Worm (Caenorhabditis elegans) whole organism, late embryonic: ENCODE measurements around the gene T26H5.8.

Experiments used
- C08G9.2 ChIP-seq: sonication (generic microtip); optimal IDR thresholded peaks from 2 replicates; lab custom pipeline; 2016; ENCODE audit warnings: mild to moderate bottlenecking, missing genetic modification characterization, moderate library complexity, missing compliant biosample characterization
- C38D4.7 ChIP-seq: fragments of 200-800 bp; sonication (Bioruptor generic); optimal IDR thresholded peaks from 2 replicates; lab custom pipeline; 2018; ENCODE audit warnings: mild to moderate bottlenecking, missing genetic modification characterization, moderate library complexity, missing compliant biosample characterization
- F13H6.1 ChIP-seq: sonication (generic microtip); optimal IDR thresholded peaks from 2 replicates; lab custom pipeline; 2016; ENCODE audit warnings: missing genetic modification characterization, missing compliant biosample characterization
- K02D7.2 ChIP-seq: sonication (generic microtip); optimal IDR thresholded peaks from 2 replicates; lab custom pipeline; 2017; ENCODE audit warnings: mild to moderate bottlenecking, missing genetic modification characterization, missing compliant biosample characterization
- K09A11.1 ChIP-seq: sonication (generic microtip); optimal IDR thresholded peaks from 2 replicates; lab custom pipeline; 2017; ENCODE audit warnings: antibody characterized with exemption, mild to moderate bottlenecking, missing genetic modification characterization, missing compliant biosample characterization; ENCODE audit not compliant: insufficient read depth
- T23F11.4 ChIP-seq: fragments of 200-800 bp; sonication (Bioruptor generic); optimal IDR thresholded peaks from 2 replicates; lab custom pipeline; 2018; ENCODE audit warnings: mild to moderate bottlenecking, missing genetic modification characterization, missing compliant biosample characterization
- Y22D7AL.16 ChIP-seq: sonication (generic microtip); optimal IDR thresholded peaks from 2 replicates; lab custom pipeline; 2016; ENCODE audit warnings: missing genetic modification characterization, missing compliant biosample characterization
- ahr-1 ChIP-seq: sonication (generic microtip); optimal IDR thresholded peaks from 2 replicates; lab custom pipeline; 2016; ENCODE audit warnings: missing genetic modification characterization, missing compliant biosample characterization
- ama-1 ChIP-seq: fragments of 150-350 bp; optimal IDR thresholded peaks from 2 replicates; lab custom pipeline; 2014
- ceh-14 ChIP-seq: sonication (generic microtip); optimal IDR thresholded peaks from 2 replicates; lab custom pipeline; 2016; ENCODE audit warnings: missing genotype, missing genetic modification characterization, missing compliant biosample characterization
- ceh-18 ChIP-seq: sonication (generic microtip); optimal IDR thresholded peaks from 2 replicates; lab custom pipeline; 2016; ENCODE audit warnings: missing genetic modification characterization, missing compliant biosample characterization
- ceh-19 ChIP-seq: fragments of 200-800 bp; sonication (Bioruptor generic); optimal IDR thresholded peaks from 2 replicates; lab custom pipeline; 2018; ENCODE audit warnings: mild to moderate bottlenecking, missing genetic modification characterization, missing compliant biosample characterization
- ceh-22 ChIP-seq: sonication (generic microtip); optimal IDR thresholded peaks from 2 replicates; lab custom pipeline; 2017; ENCODE audit warnings: missing biosample characterization, missing genetic modification characterization
- ceh-24 ChIP-seq: sonication (generic microtip); optimal IDR thresholded peaks from 2 replicates; lab custom pipeline; 2016; ENCODE audit warnings: mild to moderate bottlenecking, missing genetic modification characterization, missing compliant biosample characterization
- ceh-30 ChIP-seq: fragments of 150-350 bp; optimal IDR thresholded peaks from 2 replicates; lab custom pipeline; 2014; ENCODE audit warnings: missing biosample characterization, missing genetic modification characterization
- ceh-48 ChIP-seq: sonication (generic microtip); optimal IDR thresholded peaks from 2 replicates; lab custom pipeline; 2016; ENCODE audit warnings: missing genetic modification characterization, inconsistent platforms, missing compliant biosample characterization
- ceh-6 ChIP-seq: fragments of 200-800 bp; sonication (Bioruptor generic); optimal IDR thresholded peaks from 2 replicates; lab custom pipeline; 2018; ENCODE audit warnings: mild to moderate bottlenecking, missing genetic modification characterization, missing compliant biosample characterization
- ceh-9 ChIP-seq: sonication (generic microtip); optimal IDR thresholded peaks from 2 replicates; lab custom pipeline; 2016; ENCODE audit warnings: mild to moderate bottlenecking, missing genetic modification characterization, inconsistent platforms, missing compliant biosample characterization
- che-1 ChIP-seq: sonication (generic microtip); optimal IDR thresholded peaks from 2 replicates; lab custom pipeline; 2016; ENCODE audit warnings: mild to moderate bottlenecking, missing genetic modification characterization, missing compliant biosample characterization
- dve-1 ChIP-seq: sonication (generic microtip); optimal IDR thresholded peaks from 2 replicates; lab custom pipeline; 2017; ENCODE audit warnings: antibody characterized with exemption, mild to moderate bottlenecking, missing genetic modification characterization, missing compliant biosample characterization
- elt-4 ChIP-seq: sonication (generic microtip); optimal IDR thresholded peaks from 2 replicates; lab custom pipeline; 2016; ENCODE audit warnings: missing genetic modification characterization, missing compliant biosample characterization
- eyg-1 ChIP-seq: sonication (generic microtip); optimal IDR thresholded peaks from 2 replicates; lab custom pipeline; 2016; ENCODE audit warnings: missing genotype, missing genetic modification characterization, missing compliant biosample characterization
- fkh-10 ChIP-seq: fragments of 150-350 bp; optimal IDR thresholded peaks from 2 replicates; lab custom pipeline; 2014; ENCODE audit warnings: missing biosample characterization, missing genetic modification reagents, missing genetic modification characterization
- gmeb-2 ChIP-seq: sonication (generic microtip); optimal IDR thresholded peaks from 2 replicates; lab custom pipeline; 2016; ENCODE audit warnings: missing genetic modification characterization, inconsistent platforms, missing compliant biosample characterization
- hlh-15 ChIP-seq: sonication (generic microtip); optimal IDR thresholded peaks from 2 replicates; lab custom pipeline; 2016; ENCODE audit warnings: missing genetic modification characterization, missing compliant biosample characterization
- lim-6 ChIP-seq: sonication (generic microtip); optimal IDR thresholded peaks from 2 replicates; lab custom pipeline; 2016; ENCODE audit warnings: missing genetic modification characterization, missing compliant biosample characterization
- madf-2 ChIP-seq: sonication (generic microtip); optimal IDR thresholded peaks from 2 replicates; lab custom pipeline; 2017; ENCODE audit warnings: missing genetic modification characterization, missing compliant biosample characterization
- mec-3 ChIP-seq: sonication (generic microtip); optimal IDR thresholded peaks from 2 replicates; lab custom pipeline; 2016; ENCODE audit warnings: borderline replicate concordance, missing genetic modification characterization, missing compliant biosample characterization
- pag-3 ChIP-seq: sonication (generic microtip); optimal IDR thresholded peaks from 2 replicates; lab custom pipeline; 2016; ENCODE audit warnings: missing compliant biosample characterization, missing genetic modification characterization, borderline replicate concordance
- pha-2 ChIP-seq: sonication (generic microtip); optimal IDR thresholded peaks from 2 replicates; lab custom pipeline; 2017; ENCODE audit warnings: mild to moderate bottlenecking, missing genetic modification characterization, missing compliant biosample characterization
- pqm-1 ChIP-seq: sonication (generic microtip); optimal IDR thresholded peaks from 2 replicates; lab custom pipeline; 2016; ENCODE audit warnings: missing genetic modification characterization, missing compliant biosample characterization
- pros-1 ChIP-seq: fragments of 150-350 bp; optimal IDR thresholded peaks from 2 replicates; lab custom pipeline; 2014; ENCODE audit warnings: missing biosample characterization, missing genetic modification reagents, missing genetic modification characterization
- rnt-1 ChIP-seq: sonication (generic microtip); optimal IDR thresholded peaks from 2 replicates; lab custom pipeline; 2016; ENCODE audit warnings: missing genetic modification characterization, missing compliant biosample characterization
- tbx-2 ChIP-seq: sonication (generic microtip); optimal IDR thresholded peaks from 2 replicates; lab custom pipeline; 2016; ENCODE audit warnings: missing genetic modification characterization, missing compliant biosample characterization
- unc-3 ChIP-seq, 2 experiments: fragments of 200-800 bp in 1 of 2; sonication (Bioruptor generic) in 1 of 2; sonication (generic microtip) in 1 of 2; conservative IDR thresholded peaks in 1 of 2; optimal IDR thresholded peaks in 1 of 2; 2 replicates each; pipeline versions ENCODE4 v1.3.6 to Lab custom; 2016 to 2022; ENCODE audit warnings: missing compliant biosample characterization in 2 of 2, missing genetic modification characterization in 2 of 2, missing genetic modification reagents in 1 of 2
- unc-55 ChIP-seq: sonication (generic microtip); optimal IDR thresholded peaks from 2 replicates; lab custom pipeline; 2017; ENCODE audit warnings: missing biosample characterization, missing genetic modification reagents, missing genetic modification characterization
- unc-86 ChIP-seq: sonication (generic microtip); optimal IDR thresholded peaks from 2 replicates; lab custom pipeline; 2016; ENCODE audit warnings: missing genetic modification characterization, missing compliant biosample characterization
- zip-5 ChIP-seq: sonication (generic microtip); optimal IDR thresholded peaks from 2 replicates; lab custom pipeline; 2016; ENCODE audit warnings: missing genetic modification characterization, missing compliant biosample characterization

The T26H5.8 gene

ce11 chrV:15425368-15426091, 7.0 kb downstream of the T26H5.8 start, which contains the start of gene Y36E3A.2:
Gene Y36E3A.2, plus strand, starts transcription at chrV:15426041.
- TF ChIP-seq lim-6 (no peak), eyg-1 (tag; lab: Kevin White, UChicago) (no peak), ama-1 (lab: Kevin White, UChicago) (no peak), ceh-14 (no peak), madf-2 (tag; lab: Kevin White, UChicago) (no peak), hlh-15 (no peak), tbx-2 (no peak), C08G9.2 (no peak), unc-3 (GFP tag; conservative IDR thresholded peaks at IDR 0.05; lab: Robert Waterston, UW) (no peak), unc-3 (tag; optimal IDR thresholded peaks at IDR 0.05; lab: Kevin White, UChicago) (no peak), pha-2 (tag; lab: Kevin White, UChicago) (no peak), elt-4 (no peak), K09A11.1 (no peak), pag-3 (tag; lab: Kevin White, UChicago) (no peak), T23F11.4 (GFP tag; lab: Kevin White, UChicago) (no peak), che-1 (tag; lab: Kevin White, UChicago) (no peak), ceh-18 (tag; lab: Kevin White, UChicago) (no peak), rnt-1 (no peak)

- TF ChIP-seq dve-1 (tag; lab: Kevin White, UChicago) (no peak), F13H6.1 (no peak)
- TF ChIP-seq, all 69 proteins: peak for 0
Observed at ce11 chrV:15423601-15424000, 8.9 kb downstream of the T26H5.8 start, which contains the start of gene fbxa-104. Gene fbxa-104, minus strand, starts transcription at chrV:15423683.

ce11 chrV:15417822-15418221, 14.7 kb downstream of the T26H5.8 start, which contains the start of gene T06E6.10:
Gene T06E6.10, plus strand, starts transcription at chrV:15418122.
- TF ChIP-seq zip-5 (no peak), ceh-6 (GFP tag; lab: Kevin White, UChicago) (no peak), pros-1 (tag; lab: Kevin White, UChicago) (no peak), mec-3 (no peak), ceh-19 (GFP tag; lab: Kevin White, UChicago) (no peak), ceh-22 (tag; lab: Kevin White, UChicago) (no peak), gmeb-2 (tag; lab: Kevin White, UChicago) (no peak), pqm-1 (tag; lab: Kevin White, UChicago) (no peak), K02D7.2 (tag; lab: Kevin White, UChicago) (no peak), C38D4.7 (GFP tag; lab: Kevin White, UChicago) (no peak), pha-2 (tag; lab: Kevin White, UChicago) (no peak), ama-1 (lab: Kevin White, UChicago) (no peak), ceh-30 (no peak), unc-3 (GFP tag; conservative IDR thresholded peaks at IDR 0.05; lab: Robert Waterston, UW) (no peak), unc-3 (tag; optimal IDR thresholded peaks at IDR 0.05; lab: Kevin White, UChicago) (no peak), ceh-9 (tag; lab: Kevin White, UChicago) (no peak), fkh-10 (GFP tag; lab: Kevin White, UChicago) (no peak), hlh-15 (no peak), Y22D7AL.16 (no peak), C08G9.2 (no peak)

- TF ChIP-seq ceh-19 (GFP tag; lab: Kevin White, UChicago) = no peak
Observed at ce11 chrV:15415951-15416350, 16.6 kb downstream of the T26H5.8 start, which contains the start of gene srh-265. Gene srh-265, plus strand, starts transcription at chrV:15416251.

- no peak for TF ChIP-seq pag-3 (tag; lab: Kevin White, UChicago)
- TF ChIP-seq ceh-24 = no peak
- TF ChIP-seq ceh-30 = no peak
- TF ChIP-seq ceh-48 (tag; lab: Kevin White, UChicago) = no peak
- TF ChIP-seq K09A11.1 = no peak
- no peak for TF ChIP-seq ama-1 (lab: Kevin White, UChicago)
- no peak for TF ChIP-seq unc-86 (tag; lab: Kevin White, UChicago)
- no peak for TF ChIP-seq eyg-1 (tag; lab: Kevin White, UChicago)
- no peak for TF ChIP-seq unc-55
- no peak for TF ChIP-seq ahr-1
- TF ChIP-seq, all 69 proteins: peak for 0
Observed at ce11 chrV:15413847-15414246, 18.7 kb downstream of the T26H5.8 start, which contains the start of gene srh-264. Gene srh-264, plus strand, starts transcription at chrV:15414147.
